Fruit fly (Drosophila melanogaster) whole organism, embryonic: Measurements from ENCODE around the gene CG8562.

ENCODE experiments used
- Atf3 ChIP-seq: fragments of 200-800 bp; sonication (Bioruptor generic); optimal IDR thresholded peaks from 3 replicates; lab custom pipeline; 2016; ENCODE audit warnings: missing biosample characterization, missing genetic modification characterization
- BEAF-32 ChIP-seq: fragments of 200-800 bp; sonication (Bioruptor generic); optimal IDR thresholded peaks from 3 replicates; lab custom pipeline; 2017; ENCODE audit warnings: missing biosample characterization, missing genetic modification characterization, mild to moderate bottlenecking, moderate library complexity, missing genetic modification reagents
- CG1233 ChIP-seq: fragments of 200-800 bp; sonication (Bioruptor generic); optimal IDR thresholded peaks from 4 replicates; lab custom pipeline; 2018; ENCODE audit warnings: missing biosample characterization, mild to moderate bottlenecking, missing genetic modification characterization
- CG12744 ChIP-seq: fragments of 200-800 bp; sonication (Bioruptor generic); optimal IDR thresholded peaks from 2 replicates; lab custom pipeline; 2016; ENCODE audit warnings: missing biosample characterization, missing genetic modification characterization
- CG13123 ChIP-seq: fragments of 200-800 bp; sonication (Bioruptor generic); optimal IDR thresholded peaks from 2 replicates; lab custom pipeline; 2016; ENCODE audit warnings: missing biosample characterization, missing genetic modification characterization
- CG14441 ChIP-seq: fragments of 200-800 bp; sonication (Bioruptor generic); IDR thresholded peaks from 2 replicates; pipeline ENCODE4 v1.3.6; 2022; ENCODE audit warnings: missing biosample characterization, missing genetic modification characterization
- CG15601 ChIP-seq: fragments of 200-800 bp; sonication (Bioruptor generic); optimal IDR thresholded peaks from 3 replicates; lab custom pipeline; 2019; ENCODE audit warnings: missing biosample characterization, mild to moderate bottlenecking, missing genetic modification characterization, moderate library complexity
- CG17912 ChIP-seq: fragments of 200-800 bp; sonication (Bioruptor generic); optimal IDR thresholded peaks from 2 replicates; lab custom pipeline; 2018; ENCODE audit warnings: missing biosample characterization, mild to moderate bottlenecking, missing genetic modification characterization
- CG2116 ChIP-seq: fragments of 200-800 bp; sonication (Bioruptor generic); optimal IDR thresholded peaks from 3 replicates; lab custom pipeline; 2018; ENCODE audit warnings: missing biosample characterization, mild to moderate bottlenecking, missing genetic modification characterization
- CG2712 ChIP-seq: fragments of 200-800 bp; optimal IDR thresholded peaks from 3 replicates; lab custom pipeline; 2019; ENCODE audit warnings: missing biosample characterization, mild to moderate bottlenecking, missing genetic modification characterization, moderate library complexity
- CG30020 ChIP-seq: fragments of 200-800 bp; optimal IDR thresholded peaks from 2 replicates; lab custom pipeline; 2019; ENCODE audit warnings: missing biosample characterization, mild to moderate bottlenecking, missing genetic modification characterization, moderate library complexity
- CG4360 ChIP-seq: fragments of 200-800 bp; sonication (Bioruptor generic); IDR thresholded peaks from 2 replicates; pipeline ENCODE4 v1.3.6; 2022; ENCODE audit warnings: missing biosample characterization, missing genetic modification characterization
- CG43689 ChIP-seq: fragments of 200-800 bp; sonication (Bioruptor generic); IDR thresholded peaks from 2 replicates; pipeline ENCODE4 v1.3.6; 2022; ENCODE audit warnings: missing biosample characterization, missing genetic modification characterization
- CG4404 ChIP-seq: fragments of 200-800 bp; sonication (Bioruptor generic); IDR thresholded peaks from 2 replicates; pipeline ENCODE4 v1.3.6; 2022; ENCODE audit warnings: missing biosample characterization, missing genetic modification characterization
- CG4854 ChIP-seq: fragments of 200-800 bp; sonication (Bioruptor generic); optimal IDR thresholded peaks from 2 replicates; lab custom pipeline; 2016; ENCODE audit warnings: missing biosample characterization, missing genetic modification characterization, inconsistent platforms
- CG7928 ChIP-seq: fragments of 200-800 bp; sonication (Bioruptor generic); optimal IDR thresholded peaks from 2 replicates; lab custom pipeline; 2017; ENCODE audit warnings: missing biosample characterization, mild to moderate bottlenecking, missing genetic modification characterization
- CG8290 ChIP-seq, 3 experiments: fragments of 200-800 bp; sonication (Bioruptor generic); optimal IDR thresholded peaks; 2 replicates each; lab custom pipeline; 2016 to 2019; ENCODE audit warnings: missing biosample characterization in 3 of 3, missing genetic modification characterization in 3 of 3, mild to moderate bottlenecking in 2 of 3, moderate library complexity in 1 of 3
- CG8924 ChIP-seq: fragments of 200-800 bp; optimal IDR thresholded peaks from 3 replicates; lab custom pipeline; 2019; ENCODE audit warnings: missing biosample characterization, mild to moderate bottlenecking, missing genetic modification characterization, moderate library complexity
- Chrac-16 ChIP-seq: fragments of 200-800 bp; sonication (Bioruptor generic); optimal IDR thresholded peaks from 3 replicates; lab custom pipeline; 2016; ENCODE audit warnings: missing biosample characterization, missing genetic modification characterization
- D19B ChIP-seq: fragments of 200-800 bp; sonication (Bioruptor generic); optimal IDR thresholded peaks from 2 replicates; lab custom pipeline; 2017; ENCODE audit warnings: missing biosample characterization, mild to moderate bottlenecking, missing genetic modification characterization
- Dfd ChIP-seq, 2 experiments: fragments of >200 bp; optimal IDR thresholded peaks; 2 replicates each; lab custom pipeline; 2017; ENCODE audit warnings: missing biosample characterization in 2 of 2, missing genetic modification characterization in 2 of 2
- Dll ChIP-seq: fragments of 200-800 bp; sonication (Bioruptor generic); IDR thresholded peaks from 4 replicates; pipeline ENCODE4 v1.3.6; 2022; ENCODE audit warnings: missing biosample characterization, missing genetic modification characterization; ENCODE audit not compliant: partially characterized antibody
- Doc3 ChIP-seq: fragments of 200-800 bp; sonication (Bioruptor generic); IDR thresholded peaks from 3 replicates; pipeline ENCODE4 v1.3.6; 2022; ENCODE audit warnings: missing biosample characterization, missing genetic modification characterization; ENCODE audit not compliant: partially characterized antibody
- ERR ChIP-seq: fragments of 200-800 bp; sonication (Bioruptor generic); optimal IDR thresholded peaks from 2 replicates; lab custom pipeline; 2016; ENCODE audit warnings: missing biosample characterization, missing genetic modification characterization
- HLH4C ChIP-seq: fragments of 200-800 bp; sonication (Bioruptor generic); IDR thresholded peaks from 3 replicates; pipeline ENCODE4 v1.3.6; 2022; ENCODE audit warnings: missing biosample characterization, missing genetic modification characterization; ENCODE audit not compliant: partially characterized antibody
- Mrtf ChIP-seq: fragments of 200-800 bp; sonication (Bioruptor generic); IDR thresholded peaks from 3 replicates; pipeline ENCODE4 v1.3.6; 2022; ENCODE audit warnings: missing biosample characterization, missing genetic modification characterization
- NC2β ChIP-seq: fragments of 200-800 bp; sonication (Bioruptor generic); optimal IDR thresholded peaks from 2 replicates; lab custom pipeline; 2016; ENCODE audit warnings: missing biosample characterization, missing genetic modification characterization
- Nf-YA ChIP-seq: fragments of 200-800 bp; sonication (Bioruptor generic); IDR thresholded peaks from 2 replicates; pipeline ENCODE4 v1.3.6; 2022; ENCODE audit warnings: missing biosample characterization, missing genetic modification characterization
- YL-1 ChIP-seq: fragments of 200-800 bp; sonication (Bioruptor generic); optimal IDR thresholded peaks from 3 replicates; lab custom pipeline; 2017; ENCODE audit warnings: missing biosample characterization, mild to moderate bottlenecking, missing genetic modification characterization
- ab ChIP-seq: fragments of 200-800 bp; sonication (Bioruptor generic); optimal IDR thresholded peaks from 2 replicates; lab custom pipeline; 2016; ENCODE audit warnings: missing biosample characterization, missing genetic modification characterization
- aop ChIP-seq: fragments of 200-800 bp; sonication (Bioruptor generic); IDR thresholded peaks from 2 replicates; pipeline ENCODE4 v1.3.6; 2022; ENCODE audit warnings: missing biosample characterization, missing genetic modification characterization
- ase ChIP-seq: fragments of 200-800 bp; sonication (Bioruptor generic); IDR thresholded peaks from 3 replicates; pipeline ENCODE4 v1.3.6; 2022; ENCODE audit warnings: missing biosample characterization, missing genetic modification characterization
- ash1 ChIP-seq: fragments of 200-800 bp; sonication (Bioruptor generic); optimal IDR thresholded peaks from 2 replicates; lab custom pipeline; 2018; ENCODE audit warnings: missing biosample characterization, mild to moderate bottlenecking, missing genetic modification characterization
- bcd ChIP-seq: fragments of 200-800 bp; sonication (Bioruptor generic); optimal IDR thresholded peaks from 2 replicates; lab custom pipeline; 2017; ENCODE audit warnings: missing biosample characterization, mild to moderate bottlenecking, missing genetic modification characterization
- chinmo ChIP-seq: fragments of 200-800 bp; sonication (Bioruptor generic); IDR thresholded peaks from 4 replicates; pipeline ENCODE4 v1.3.6; 2022; ENCODE audit warnings: missing biosample characterization, missing genetic modification characterization; ENCODE audit not compliant: partially characterized antibody
- corto ChIP-seq: fragments of 200-800 bp; sonication (Bioruptor generic); optimal IDR thresholded peaks from 2 replicates; lab custom pipeline; 2016; ENCODE audit warnings: missing biosample characterization, mild to moderate bottlenecking, missing genetic modification characterization, moderate library complexity
- dan ChIP-seq: fragments of 200-800 bp; sonication (Bioruptor generic); IDR thresholded peaks from 2 replicates; pipeline ENCODE4 v1.3.6; 2022; ENCODE audit warnings: missing biosample characterization, missing genetic modification characterization
- exex ChIP-seq: fragments of 200-800 bp; sonication (Bioruptor generic); optimal IDR thresholded peaks from 4 replicates; lab custom pipeline; 2018; ENCODE audit warnings: missing biosample characterization, mild to moderate bottlenecking, missing genetic modification characterization, moderate library complexity
- fd96Cb ChIP-seq: fragments of 200-800 bp; sonication (Bioruptor generic); optimal IDR thresholded peaks from 2 replicates; lab custom pipeline; 2018; ENCODE audit warnings: missing biosample characterization, mild to moderate bottlenecking, missing genetic modification characterization, moderate library complexity
- grn ChIP-seq: fragments of 200-800 bp; sonication (Bioruptor generic); optimal IDR thresholded peaks from 3 replicates; lab custom pipeline; 2017; ENCODE audit warnings: missing biosample characterization, missing genetic modification characterization
- nerfin-1 ChIP-seq: fragments of 200-800 bp; sonication (Bioruptor generic); optimal IDR thresholded peaks from 3 replicates; lab custom pipeline; 2019; ENCODE audit warnings: missing biosample characterization, mild to moderate bottlenecking, missing genetic modification characterization, moderate library complexity
- onecut ChIP-seq: fragments of 200-800 bp; sonication (Bioruptor generic); IDR thresholded peaks from 2 replicates; pipeline ENCODE4 v1.3.6; 2022; ENCODE audit warnings: missing biosample characterization, missing genetic modification characterization
- otp ChIP-seq: fragments of 200-800 bp; sonication (Bioruptor generic); IDR thresholded peaks from 3 replicates; pipeline ENCODE4, ENCODE4 v1.3.6; 2022; ENCODE audit warnings: missing biosample characterization, missing genetic modification characterization
- pb ChIP-seq: fragments of 200-800 bp; sonication (Bioruptor generic); optimal IDR thresholded peaks from 3 replicates; lab custom pipeline; 2016; ENCODE audit warnings: missing biosample characterization, missing genetic modification characterization
- row ChIP-seq: fragments of 200-800 bp; sonication (Bioruptor generic); IDR thresholded peaks from 3 replicates; pipeline ENCODE4 v1.3.6; 2022; ENCODE audit warnings: missing biosample characterization, missing genetic modification characterization
- sim ChIP-seq: fragments of 200-800 bp; sonication (Bioruptor generic); IDR thresholded peaks from 2 replicates; pipeline ENCODE4 v1.3.6; 2022; ENCODE audit warnings: missing biosample characterization, missing genetic modification characterization
- slou ChIP-seq: fragments of 200-800 bp; sonication (Bioruptor generic); optimal IDR thresholded peaks from 3 replicates; lab custom pipeline; 2016; ENCODE audit warnings: missing biosample characterization, missing genetic modification characterization
- ssp ChIP-seq: fragments of 200-800 bp; sonication (Bioruptor generic); IDR thresholded peaks from 2 replicates; pipeline ENCODE4 v1.3.6; 2022; ENCODE audit warnings: missing biosample characterization, missing genetic modification characterization
- sug ChIP-seq: fragments of 200-800 bp; optimal IDR thresholded peaks from 2 replicates; lab custom pipeline; 2019; ENCODE audit warnings: missing biosample characterization, mild to moderate bottlenecking, missing genetic modification characterization, moderate library complexity

Gene CG8562

DNA sequence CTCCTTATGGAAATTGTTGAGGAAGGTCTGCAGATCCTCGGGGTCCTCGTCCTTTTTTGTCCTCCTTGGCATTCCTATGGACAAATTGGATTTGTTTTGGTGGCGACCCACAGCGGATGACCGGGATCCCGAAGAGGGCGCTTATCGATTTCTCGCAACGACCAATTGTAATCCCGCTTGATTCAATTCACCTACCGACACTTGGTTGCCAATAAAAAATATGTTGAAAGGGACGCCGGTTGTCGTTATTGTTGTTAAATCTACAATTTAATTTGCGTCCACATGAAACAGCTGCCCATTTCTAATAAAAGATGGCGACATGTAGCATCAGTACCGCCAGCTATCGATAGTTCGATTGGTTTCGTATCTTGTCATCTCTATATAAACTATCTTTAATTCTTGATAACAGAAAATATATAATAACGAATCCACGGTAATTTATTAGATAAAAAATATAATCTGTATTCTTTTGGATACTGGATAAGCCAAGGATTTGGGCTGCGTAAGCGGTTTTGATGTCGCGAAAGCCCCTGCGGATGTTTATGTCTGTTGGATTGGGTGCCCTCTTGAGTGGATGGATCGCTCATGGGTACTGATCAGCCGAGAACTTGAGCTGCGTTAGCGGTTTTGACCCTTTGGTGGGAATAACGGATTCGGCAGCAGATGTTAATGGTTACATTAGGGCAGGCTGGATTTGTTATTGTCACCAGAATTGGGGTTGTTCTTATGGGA is 41.5 kb upstream of the CG8562 start, which contains the start of gene CTCF (continued):
- peak; percentile 56; the same call in 2 of the 3 replicates for TF ChIP-seq row (GFP tag; lab: Robert Waterston, UW)
- peak; percentile 87 for TF ChIP-seq YL-1 (GFP tag; lab: Kevin White, UChicago)
- peak; percentile 22 for TF ChIP-seq CG30020 (tag; lab: Kevin White, UChicago)
- peak; percentile 100 for TF ChIP-seq nerfin-1 (tag; lab: Kevin White, UChicago)
- TF ChIP-seq ERR (GFP tag; lab: Kevin White, UChicago): no peak
- peak; percentile 83 for TF ChIP-seq Dll (GFP tag; lab: Robert Waterston, UW)
- no peak for TF ChIP-seq Dfd (GFP tag; optimal IDR thresholded peaks at IDR 0.05; lab: Kevin White, UChicago)
- TF ChIP-seq Chrac-16: peak; percentile 27
- no peak for TF ChIP-seq CG13123 (GFP tag; lab: Kevin White, UChicago)
- TF ChIP-seq CG15601: peak; percentile 34
- TF ChIP-seq CG43689 (GFP tag; lab: Robert Waterston, UW): no peak
- peak; percentile 64 for TF ChIP-seq CG2712
- peak; percentile 82 for TF ChIP-seq HLH4C (GFP tag; lab: Robert Waterston, UW)
- peak; percentile 47 for TF ChIP-seq sug (tag; lab: Kevin White, UChicago)
- peak; percentile 38 for TF ChIP-seq NC2β (GFP tag; lab: Kevin White, UChicago)
- peak; percentile 85 for TF ChIP-seq BEAF-32
- no peak for TF ChIP-seq D19B (GFP tag; lab: Kevin White, UChicago)
- no peak for TF ChIP-seq CG17912 (GFP tag; lab: Kevin White, UChicago)
- peak; percentile 53 for TF ChIP-seq grn (GFP tag; lab: Kevin White, UChicago)
- TF ChIP-seq CG7928 (GFP tag; lab: Kevin White, UChicago): no peak
- TF ChIP-seq CG14441 (GFP tag; lab: Robert Waterston, UW): peak; percentile 53
- TF ChIP-seq ab (GFP tag; lab: Kevin White, UChicago): no peak
- peak; percentile 59 for TF ChIP-seq CG8290 (GFP tag; optimal IDR thresholded peaks at IDR 0.05; lab: Kevin White, UChicago)
- peak in 1 of 2 experiments; percentile 55 for TF ChIP-seq CG8290 (tag; optimal IDR thresholded peaks at IDR 0.05; lab: Kevin White, UChicago)
- TF ChIP-seq CG12744 (GFP tag; lab: Kevin White, UChicago): no peak
- TF ChIP-seq slou (GFP tag; lab: Kevin White, UChicago): no peak
- 0 out of 4 replicates have a peak, but pooled peaks have one; percentile 50 for TF ChIP-seq chinmo (GFP tag; lab: Robert Waterston, UW)
- TF ChIP-seq ase (GFP tag; lab: Robert Waterston, UW): 0 out of 3 replicates have a peak, but pooled peaks have one; percentile 38
- TF ChIP-seq corto: no peak
- no peak for TF ChIP-seq dan
- peak; percentile 49; the same call in 1 of the 2 replicates for TF ChIP-seq ssp (GFP tag; lab: Robert Waterston, UW)
- TF ChIP-seq CG4360 (GFP tag; lab: Robert Waterston, UW): no peak
- peak; percentile 40 for TF ChIP-seq pb (GFP tag; lab: Kevin White, UChicago)
- peak; percentile 20 for TF ChIP-seq Atf3 (GFP tag; lab: Kevin White, UChicago)
- TF ChIP-seq fd96Cb (tag; lab: Kevin White, UChicago): peak; percentile 25
- no peak for TF ChIP-seq otp
- no peak for TF ChIP-seq CG4404 (GFP tag; lab: Robert Waterston, UW)
- TF ChIP-seq CG4854 (GFP tag; lab: Kevin White, UChicago): peak; percentile 29
- peak; percentile 69 for TF ChIP-seq CG8924
- TF ChIP-seq onecut (GFP tag; lab: Robert Waterston, UW): peak; percentile 89
- TF ChIP-seq Nf-YA (GFP tag; lab: Robert Waterston, UW): no peak
- no peak for TF ChIP-seq aop (GFP tag; lab: Robert Waterston, UW)
- TF ChIP-seq CG2116 (GFP tag; lab: Kevin White, UChicago): peak; percentile 73
- TF ChIP-seq exex (tag; lab: Kevin White, UChicago): peak; percentile 74
- peak; percentile 38 for TF ChIP-seq CG1233 (GFP tag; lab: Kevin White, UChicago)
- no peak for TF ChIP-seq sim
- no peak for TF ChIP-seq ash1 (GFP tag; lab: Kevin White, UChicago)
- peak; percentile 84 for TF ChIP-seq Doc3 (GFP tag; lab: Robert Waterston, UW)
- TF ChIP-seq Mrtf (GFP tag; lab: Robert Waterston, UW): 0 out of 3 replicates have a peak, but pooled peaks have one; percentile 48
- TF ChIP-seq bcd (GFP tag; lab: Kevin White, UChicago): no peak
